Fruit fly (Drosophila melanogaster): ENCODE measurements around the gene Cht7.

Cht7 gene

DNA sequence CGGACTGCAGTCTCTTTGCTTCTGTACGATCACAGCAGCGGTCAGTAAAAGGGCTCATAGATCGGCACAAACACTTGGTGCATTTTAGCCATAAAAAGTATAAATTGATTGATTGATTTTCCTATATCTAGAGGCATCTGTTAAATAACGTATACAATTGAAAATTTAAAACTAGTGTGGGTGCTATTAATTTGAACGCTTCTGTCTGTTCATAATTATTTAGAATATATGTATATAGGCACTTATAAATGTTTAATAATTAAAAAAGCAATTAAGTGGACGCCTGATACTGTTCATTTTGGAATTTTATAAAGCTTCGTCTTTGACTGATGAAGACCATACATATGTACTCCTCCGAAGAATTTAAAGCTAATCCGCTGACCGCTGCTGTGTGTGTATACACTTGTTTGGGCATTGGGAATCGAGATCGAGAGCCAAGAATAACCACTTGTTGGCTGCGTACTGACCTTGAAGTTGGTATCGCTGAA is 61.5 kb downstream of the Cht7 start (continued):
- no peak for TF ChIP-seq sima (GFP tag; optimal IDR thresholded peaks at IDR 0.05)
- TF ChIP-seq bigmax (GFP tag; optimal IDR thresholded peaks at IDR 0.05), result no peak
- peak; percentile 47 for TF ChIP-seq bcd (GFP tag; optimal IDR thresholded peaks at IDR 0.05)
- TF ChIP-seq slbo (GFP tag; IDR thresholded peaks at IDR 0.05), result peak; percentile 40; the same call in 1 of the 2 replicates
- TF ChIP-seq ftz-f1 (GFP tag; optimal IDR thresholded peaks at IDR 0.05), result no peak
- no peak for TF ChIP-seq Antp (GFP tag; optimal IDR thresholded peaks at IDR 0.05)
- TF ChIP-seq tin (GFP tag; optimal IDR thresholded peaks at IDR 0.05), result no peak
- TF ChIP-seq cato (GFP tag; optimal IDR thresholded peaks at IDR 0.05; ENCODE audit: borderline replicate concordance), result no peak
- TF ChIP-seq Atf3 (GFP tag; optimal IDR thresholded peaks at IDR 0.05), result no peak
- TF ChIP-seq Bgb (GFP tag; IDR thresholded peaks at IDR 0.05; ENCODE audit: partially characterized antibody), result no peak
- TF ChIP-seq ind (GFP tag; optimal IDR thresholded peaks at IDR 0.05), result peak; percentile 50
- TF ChIP-seq BEAF-32 (GFP tag; optimal IDR thresholded peaks at IDR 0.05), result no peak
- peak; percentile 13 for TF ChIP-seq NfI (GFP tag; optimal IDR thresholded peaks at IDR 0.05)
- TF ChIP-seq crol (GFP tag; IDR thresholded peaks at IDR 0.05), result no peak
- no peak for TF ChIP-seq HLH4C (GFP tag; IDR thresholded peaks at IDR 0.05; ENCODE audit: partially characterized antibody)
- TF ChIP-seq gcm2 (GFP tag; optimal IDR thresholded peaks at IDR 0.05), result no peak
- no peak for TF ChIP-seq B-H2 (GFP tag; optimal IDR thresholded peaks at IDR 0.05)
- TF ChIP-seq CG8290 (GFP tag; optimal IDR thresholded peaks at IDR 0.05), result no peak
- TF ChIP-seq CG8290 (tag; optimal IDR thresholded peaks at IDR 0.05), result no peak
- TF ChIP-seq Lpt (GFP tag; optimal IDR thresholded peaks at IDR 0.05), result no peak
- TF ChIP-seq stwl (tag; optimal IDR thresholded peaks at IDR 0.05), result no peak
- no peak for TF ChIP-seq CG17328 (GFP tag; IDR thresholded peaks at IDR 0.05)
- peak; percentile 26 for TF ChIP-seq org-1 (GFP tag; optimal IDR thresholded peaks at IDR 0.05)
- no peak for TF ChIP-seq CG6175 (GFP tag; IDR thresholded peaks at IDR 0.05)
- no peak for TF ChIP-seq gsb (GFP tag; IDR thresholded peaks at IDR 0.05)
- no peak for TF ChIP-seq cad (GFP tag; optimal IDR thresholded peaks at IDR 0.05)
- no peak for TF ChIP-seq knrl (GFP tag; IDR thresholded peaks at IDR 0.05; ENCODE audit: partially characterized antibody)
- TF ChIP-seq seq (GFP tag; IDR thresholded peaks at IDR 0.05), result peak; percentile 22; the same call in 1 of the 2 replicates
- TF ChIP-seq Mrtf (GFP tag; IDR thresholded peaks at IDR 0.05), result no peak
- TF ChIP-seq Jarid2 (GFP tag; optimal IDR thresholded peaks at IDR 0.05), result no peak
- peak; percentile 36 for TF ChIP-seq Abd-B (GFP tag; optimal IDR thresholded peaks at IDR 0.05)
- TF ChIP-seq yki (optimal IDR thresholded peaks at IDR 0.05), result no peak
- no peak for TF ChIP-seq Dref (GFP tag; IDR thresholded peaks at IDR 0.05)
- TF ChIP-seq Poxn (GFP tag; IDR thresholded peaks at IDR 0.05), result no peak
- no peak for TF ChIP-seq Doc2 (GFP tag; IDR thresholded peaks at IDR 0.05)
- no peak for TF ChIP-seq Trl (optimal IDR thresholded peaks at IDR 0.05)
- TF ChIP-seq Trl (GFP tag; optimal IDR thresholded peaks at IDR 0.05), result no peak
- TF ChIP-seq CG34376 (GFP tag; optimal IDR thresholded peaks at IDR 0.05), result no peak
- TF ChIP-seq scrt (GFP tag; optimal IDR thresholded peaks at IDR 0.05), result no peak
- TF ChIP-seq Ptx1 (GFP tag; IDR thresholded peaks at IDR 0.05), result peak; percentile 56
- TF ChIP-seq Atf6 (GFP tag; IDR thresholded peaks at IDR 0.05), result no peak; the same call in 1 of the 2 replicates
- no peak for TF ChIP-seq btn (GFP tag; optimal IDR thresholded peaks at IDR 0.05)
- no peak for TF ChIP-seq YL-1 (GFP tag; optimal IDR thresholded peaks at IDR 0.05)
- peak; percentile 8 for TF ChIP-seq CG18599 (GFP tag; optimal IDR thresholded peaks at IDR 0.05)
- TF ChIP-seq CG15011 (GFP tag; optimal IDR thresholded peaks at IDR 0.05), result no peak
- no peak for TF ChIP-seq HLH54F (GFP tag; optimal IDR thresholded peaks at IDR 0.05)
- TF ChIP-seq CG8478 (optimal IDR thresholded peaks at IDR 0.05), result no peak
- no peak for TF ChIP-seq Dip2 (GFP tag; IDR thresholded peaks at IDR 0.05)
- TF ChIP-seq CG15269 (tag; optimal IDR thresholded peaks at IDR 0.05), result peak; percentile 57
- no peak for TF ChIP-seq Doc3 (GFP tag; IDR thresholded peaks at IDR 0.05; ENCODE audit: partially characterized antibody)
- TF ChIP-seq CG10267 (tag; optimal IDR thresholded peaks at IDR 0.05), result peak; percentile 32
- TF ChIP-seq crc (GFP tag; optimal IDR thresholded peaks at IDR 0.05), result no peak
- no peak for TF ChIP-seq CG34224 (GFP tag; IDR thresholded peaks at IDR 0.05; ENCODE audit: partially characterized antibody)

Measured in whole organism, embryonic.